Fruit fly (Drosophila melanogaster) whole organism, embryonic: ENCODE results near the gene arm.

Experiments
- Antp ChIP-seq: fragments of 200-800 bp; sonication (Bioruptor generic); optimal IDR thresholded peaks from 3 replicates; lab custom pipeline; 2016; ENCODE audit warnings: missing biosample characterization, missing genetic modification characterization
- Atf6 ChIP-seq: fragments of 200-800 bp; sonication (Bioruptor generic); IDR thresholded peaks from 2 replicates; pipeline ENCODE4 v1.3.6; 2022; ENCODE audit warnings: missing biosample characterization, missing genetic modification characterization
- Bgb ChIP-seq: fragments of 200-800 bp; sonication (Bioruptor generic); IDR thresholded peaks from 2 replicates; pipeline ENCODE4 v1.3.6; 2022; ENCODE audit warnings: missing biosample characterization, missing genetic modification characterization; ENCODE audit not compliant: partially characterized antibody
- CG11093 ChIP-seq: fragments of 200-800 bp; sonication (Bioruptor generic); IDR thresholded peaks from 3 replicates; pipeline ENCODE4 v1.3.6; 2022; ENCODE audit warnings: missing biosample characterization, missing genetic modification characterization
- CG14860 ChIP-seq: fragments of 200-800 bp; sonication (Bioruptor generic); IDR thresholded peaks from 3 replicates; pipeline ENCODE4 v1.3.6; 2022; ENCODE audit warnings: missing biosample characterization, missing genetic modification characterization; ENCODE audit not compliant: partially characterized antibody
- CG4424 ChIP-seq: fragments of 200-800 bp; sonication (Bioruptor generic); optimal IDR thresholded peaks from 3 replicates; lab custom pipeline; 2016; ENCODE audit warnings: missing biosample characterization, missing genetic modification characterization
- CG4730 ChIP-seq: fragments of 200-800 bp; sonication (Bioruptor generic); IDR thresholded peaks from 2 replicates; pipeline ENCODE4 v1.3.6; 2022; ENCODE audit warnings: missing biosample characterization, missing genetic modification characterization
- Hr51 ChIP-seq, 2 experiments: fragments of 200-800 bp; sonication (Bioruptor generic); optimal IDR thresholded peaks; 2 replicates in 1 of 2; 3 replicates in 1 of 2; lab custom pipeline; 2016 to 2018; ENCODE audit warnings: missing biosample characterization in 2 of 2, missing genetic modification characterization in 2 of 2, mild to moderate bottlenecking in 1 of 2, moderate library complexity in 1 of 2
- Max ChIP-seq: fragments of 200-800 bp; sonication (Bioruptor generic); optimal IDR thresholded peaks from 2 replicates; lab custom pipeline; 2016; ENCODE audit warnings: missing biosample characterization, mild to moderate bottlenecking, missing genetic modification characterization
- Ptx1 ChIP-seq: fragments of 200-800 bp; sonication (Bioruptor generic); IDR thresholded peaks from 2 replicates; pipeline ENCODE4 v1.3.6; 2022; ENCODE audit warnings: missing biosample characterization, missing genetic modification characterization
- Tbp ChIP-seq: fragments of >200 bp; optimal IDR thresholded peaks from 2 replicates; lab custom pipeline; 2018; ENCODE audit warnings: missing biosample characterization, missing genetic modification characterization
- corto ChIP-seq: fragments of 200-800 bp; sonication (Bioruptor generic); optimal IDR thresholded peaks from 2 replicates; lab custom pipeline; 2016; ENCODE audit warnings: missing biosample characterization, mild to moderate bottlenecking, missing genetic modification characterization, moderate library complexity
- lola ChIP-seq, 3 experiments: fragments of >200 bp in 2 of 3; fragments of 200-800 bp in 1 of 3; sonication (Bioruptor generic) in 1 of 3; optimal IDR thresholded peaks; 2 replicates each; lab custom pipeline; 2017 to 2019; ENCODE audit warnings: missing biosample characterization in 3 of 3, missing genetic modification characterization in 3 of 3, mild to moderate bottlenecking in 1 of 3, moderate library complexity in 1 of 3
- wor ChIP-seq: fragments of 200-800 bp; sonication (Bioruptor generic); IDR thresholded peaks from 2 replicates; pipeline ENCODE4 v1.3.6; 2022; ENCODE audit warnings: missing biosample characterization, missing genetic modification characterization

DNA sequence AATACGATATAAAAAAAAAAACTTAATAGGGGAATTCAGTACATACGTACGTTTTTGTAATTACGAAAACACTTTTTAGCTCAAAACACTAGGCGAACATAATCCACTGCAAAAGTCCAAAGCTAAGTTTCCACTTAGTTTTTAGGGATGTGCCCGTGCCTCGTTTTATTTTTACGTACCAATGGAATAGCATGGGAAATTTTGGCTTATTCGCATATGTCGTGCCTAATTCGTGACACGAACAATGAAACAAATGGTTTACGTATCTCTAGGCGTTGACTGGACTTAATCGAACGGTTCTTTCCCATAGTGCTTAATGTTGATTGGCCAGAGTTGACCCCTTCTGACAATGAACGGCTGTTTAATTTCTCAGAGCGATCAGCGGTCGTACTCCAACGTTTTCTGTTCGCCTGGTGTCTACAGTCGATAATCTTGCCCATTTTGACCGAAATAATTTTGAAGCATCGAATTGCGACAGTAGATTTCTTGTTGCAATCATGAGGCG lies 20.8 kb downstream of the arm start, which contains the start of gene CG14818:
- TF ChIP-seq Antp (GFP tag; lab: Kevin White, UChicago) = peak; percentile 76
- TF ChIP-seq corto (GFP tag; lab: Kevin White, UChicago) = no peak
- TF ChIP-seq Atf6 = peak; percentile 59; the same call in 1 of the 2 replicates
- no peak for TF ChIP-seq wor (GFP tag; lab: Robert Waterston, UW)
- peak in 1 of 3 experiments; percentile 46 for TF ChIP-seq lola (GFP tag; optimal IDR thresholded peaks at IDR 0.05; lab: Kevin White, UChicago)
- TF ChIP-seq CG4424 (GFP tag; lab: Kevin White, UChicago) = peak; percentile 50
- TF ChIP-seq CG11093 = 0 out of 3 replicates have a peak, but pooled peaks have one; percentile 41
- TF ChIP-seq Max = no peak
- peak; percentile 82 for TF ChIP-seq CG14860 (GFP tag; lab: Robert Waterston, UW)
- TF ChIP-seq Bgb (GFP tag; lab: Robert Waterston, UW) = peak; percentile 81
- no peak for TF ChIP-seq Tbp (GFP tag; lab: Kevin White, UChicago)
- peak; percentile 26; the same call in 1 of the 2 replicates for TF ChIP-seq CG4730 (GFP tag; lab: Robert Waterston, UW)
- TF ChIP-seq Ptx1 (GFP tag; lab: Robert Waterston, UW) = peak; percentile 78
- peak; percentile 41 to 45 for TF ChIP-seq Hr51 (GFP tag; optimal IDR thresholded peaks at IDR 0.05; lab: Kevin White, UChicago)
